Worm (Caenorhabditis elegans) whole organism, dauer: ENCODE results near the gene prx-10.

Experiments
- unc-62 ChIP-seq: sonication (generic microtip); optimal IDR thresholded peaks from 2 replicates; lab custom pipeline; 2017; ENCODE audit warnings: missing biosample characterization, missing genetic modification reagents, missing genetic modification characterization

Gene prx-10

ce11 chrIII:5236104-5236503 lies at the start of gene prx-10:
prx-10 (plus strand) TSS chrIII:5236404.
- TF ChIP-seq unc-62 (GFP tag; lab: Kevin White, UChicago): no peak

ce11 chrIII:5188426-5188825 lies 47.8 kb upstream of the prx-10 start, which contains the start of gene K10D2.8:
K10D2.8 (plus strand) TSS chrIII:5188726.
- no peak for TF ChIP-seq unc-62 (GFP tag; lab: Kevin White, UChicago)

ce11 chrIII:5190179-5190578 lies 46.0 kb upstream of the prx-10 start:
- no peak for TF ChIP-seq unc-62 (GFP tag; lab: Kevin White, UChicago)

- no peak for TF ChIP-seq unc-62 (GFP tag; lab: Kevin White, UChicago)
Observed at ce11 chrIII:5190671-5191174, 45.5 kb upstream of the prx-10 start, which contains the start of gene hira-1. hira-1 (plus strand) TSS chrIII:5191124.

- no peak for TF ChIP-seq unc-62 (GFP tag; lab: Kevin White, UChicago)
Observed at ce11 chrIII:5193266-5193665, 42.9 kb upstream of the prx-10 start.

- no peak for TF ChIP-seq unc-62 (GFP tag; lab: Kevin White, UChicago)
Observed at ce11 chrIII:5195690-5196089, 40.5 kb upstream of the prx-10 start, which contains the start of gene moc-6. moc-6 (plus strand) TSS chrIII:5195990.

- no peak for TF ChIP-seq unc-62 (GFP tag; lab: Kevin White, UChicago)
Observed at ce11 chrIII:5196298-5197045, 39.7 kb upstream of the prx-10 start.

- no peak for TF ChIP-seq unc-62 (GFP tag; lab: Kevin White, UChicago)
Observed at ce11 chrIII:5199577-5199976, 36.6 kb upstream of the prx-10 start, which contains the start of gene emb-8. emb-8 (minus strand) TSS chrIII:5199677.

- no peak for TF ChIP-seq unc-62 (GFP tag; lab: Kevin White, UChicago)
Observed at ce11 chrIII:5200349-5200748, 35.9 kb upstream of the prx-10 start.

ce11 chrIII:5201267-5201666 lies 34.9 kb upstream of the prx-10 start:
- TF ChIP-seq unc-62 (GFP tag; lab: Kevin White, UChicago): no peak

ce11 chrIII:5202641-5203040 lies 33.6 kb upstream of the prx-10 start:
- TF ChIP-seq unc-62 (GFP tag; lab: Kevin White, UChicago): no peak

- no peak for TF ChIP-seq unc-62 (GFP tag; lab: Kevin White, UChicago)
Observed at ce11 chrIII:5203310-5203709, 32.9 kb upstream of the prx-10 start.

- TF ChIP-seq unc-62 (GFP tag; lab: Kevin White, UChicago): no peak
Observed at ce11 chrIII:5206861-5207414, 29.3 kb upstream of the prx-10 start, which contains the start of gene morc-1. morc-1 (minus strand) TSS chrIII:5206911.

- TF ChIP-seq unc-62 (GFP tag; lab: Kevin White, UChicago): no peak
Observed at ce11 chrIII:5208992-5209391, 27.2 kb upstream of the prx-10 start, which contains the start of gene syx-16. syx-16 (minus strand) TSS chrIII:5209109.

- TF ChIP-seq unc-62 (GFP tag; lab: Kevin White, UChicago): no peak
Observed at ce11 chrIII:5210269-5210668, 25.9 kb upstream of the prx-10 start.

- TF ChIP-seq unc-62 (GFP tag; lab: Kevin White, UChicago): no peak
Observed at ce11 chrIII:5214162-5214561, 22.0 kb upstream of the prx-10 start.
